Fruit fly (Drosophila melanogaster) ovary, adult (tissue): ENCODE measurements around the gene CG12521.
A peak's percentile ranks its signal among the peaks of the same experiment; 100 is the strongest.

ENCODE experiments used
- CG17801 ChIP-seq: fragments of 200-800 bp; optimal IDR thresholded peaks from 2 replicates; lab custom pipeline; 2019; ENCODE audit warnings: missing biosample characterization, mild to moderate bottlenecking, missing genetic modification characterization, moderate library complexity; ENCODE audit not compliant: partially characterized antibody

Gene CG12521

DNA sequence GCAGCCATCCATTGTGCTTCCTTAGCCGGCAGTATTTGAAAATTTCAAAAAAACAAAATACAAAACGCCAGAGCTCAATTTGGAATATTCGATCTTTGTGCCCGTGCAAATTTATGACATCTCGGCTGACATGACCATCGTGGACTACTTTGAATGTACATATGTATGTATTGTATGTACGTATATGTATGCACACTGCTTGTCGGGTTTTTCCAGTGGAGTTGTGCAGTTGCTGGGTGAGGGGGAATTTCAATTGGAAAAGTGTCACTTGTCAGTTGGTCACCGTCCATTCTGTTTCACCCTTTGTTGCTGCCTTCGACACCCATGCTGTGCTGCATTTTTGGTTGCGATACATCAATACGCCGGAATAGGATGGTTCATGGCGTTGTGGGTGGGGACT, at the start of gene CG12521:
TSS of gene CG12521 (minus strand) at position 101 of the 400 bp plus-strand sequence.
- no peak for TF ChIP-seq CG17801

DNA sequence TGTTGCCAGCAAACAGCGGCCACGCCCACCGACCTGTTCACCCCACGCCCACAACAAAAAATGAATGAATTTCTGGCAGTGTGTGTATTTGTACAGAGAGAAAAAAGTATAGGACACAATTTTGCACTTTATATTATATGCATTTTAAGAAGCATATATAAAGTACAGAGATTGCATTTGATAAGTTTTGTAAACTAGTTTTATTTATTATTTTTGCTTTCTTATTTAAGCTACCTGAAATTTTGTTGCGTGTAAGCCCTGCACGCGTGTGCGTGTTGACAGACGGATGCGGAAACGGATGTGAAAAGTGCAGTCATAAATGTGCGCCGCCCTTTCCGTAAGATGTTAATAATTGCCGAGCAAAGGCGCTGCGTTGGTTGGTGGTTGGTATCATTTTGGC, 49.2 kb upstream of the CG12521 start:
- no peak for TF ChIP-seq CG17801

DNA sequence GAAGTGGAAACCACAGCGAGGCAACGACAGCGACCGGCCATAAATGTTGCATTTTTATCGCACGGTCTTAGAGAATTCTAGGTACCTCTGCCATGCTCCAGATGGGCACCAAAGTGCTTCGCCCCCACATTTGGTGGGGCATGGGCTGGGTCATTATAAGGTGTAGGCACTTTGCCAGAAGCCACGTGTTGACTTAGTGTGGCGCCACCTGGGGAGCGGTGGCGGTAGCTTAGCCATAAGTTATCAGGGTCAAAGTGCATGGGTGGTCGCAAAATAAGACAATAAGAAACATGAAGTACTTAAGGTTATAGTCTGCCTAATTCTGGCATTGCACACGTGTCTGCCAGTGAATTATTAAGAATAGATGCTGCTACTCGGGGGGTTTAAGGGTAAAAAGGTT, 45.2 kb upstream of the CG12521 start:
- no peak for TF ChIP-seq CG17801

DNA sequence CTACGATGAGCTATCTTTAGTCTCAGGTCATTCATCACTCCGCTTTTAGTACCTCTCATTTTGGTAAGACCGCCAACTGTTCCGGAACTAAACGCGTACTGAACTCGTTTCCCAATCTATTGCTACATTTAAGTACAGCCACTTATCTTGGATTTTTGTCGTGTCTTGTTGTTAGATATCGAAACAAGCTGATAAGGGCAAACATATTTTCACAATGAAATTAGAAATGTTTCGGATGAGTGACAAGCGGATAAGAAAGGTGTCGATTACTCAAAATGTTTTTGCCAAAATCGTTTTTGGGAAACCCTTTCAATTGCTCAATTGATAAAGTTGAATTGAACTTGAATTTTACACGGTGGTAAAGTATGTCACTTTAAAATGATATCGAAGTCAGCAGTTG, 41.3 kb upstream of the CG12521 start, which contains the start of gene CG5897:
TSS of gene CG5897 (minus strand) at position 101 of the 400 bp plus-strand sequence.
- TF ChIP-seq CG17801: no peak

DNA sequence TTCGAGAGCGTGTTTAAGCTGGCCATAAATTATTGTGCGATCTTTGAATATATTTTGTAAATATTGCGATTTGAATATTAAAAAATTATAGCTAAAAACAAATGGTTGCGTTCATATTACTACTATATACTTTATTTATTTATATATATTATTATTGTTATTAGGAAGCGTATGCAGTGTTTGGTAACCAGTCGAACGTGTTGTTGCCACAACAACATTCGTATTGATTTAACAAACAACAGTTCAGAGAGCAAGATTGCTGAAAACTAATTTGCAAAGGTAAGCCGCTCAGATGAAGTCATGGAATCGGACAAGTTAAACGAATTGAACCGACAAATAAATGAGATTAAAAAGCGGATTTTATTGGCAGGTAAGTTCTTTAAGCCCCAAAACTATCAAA, 33.5 kb upstream of the CG12521 start, which contains the start of gene CCDC151:
TSS of gene CCDC151 (plus strand) at position 301 of the 400 bp plus-strand sequence.
- TF ChIP-seq CG17801: no peak

DNA sequence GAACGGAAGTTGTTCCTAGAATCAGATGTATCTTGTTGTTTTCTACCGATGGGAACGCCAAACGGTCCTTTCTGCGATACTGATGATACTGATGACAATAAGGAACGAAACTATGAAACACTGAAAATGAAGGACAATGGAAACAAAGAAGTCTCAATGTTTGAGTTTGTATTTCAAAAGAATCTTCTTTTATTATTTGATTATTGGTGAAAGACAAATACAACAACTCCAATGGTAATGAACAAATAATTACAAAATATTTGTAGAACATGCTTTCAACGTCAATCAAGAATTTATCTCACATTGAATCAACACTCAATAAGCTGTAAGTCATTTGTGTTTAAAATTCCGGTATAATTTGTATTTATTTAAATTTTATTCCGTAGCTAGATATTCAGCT, 31.2 kb upstream of the CG12521 start, which contains the start of gene Sprn:
TSS of gene Sprn (plus strand) at position 301 of the 400 bp plus-strand sequence.
- TF ChIP-seq CG17801: no peak

DNA sequence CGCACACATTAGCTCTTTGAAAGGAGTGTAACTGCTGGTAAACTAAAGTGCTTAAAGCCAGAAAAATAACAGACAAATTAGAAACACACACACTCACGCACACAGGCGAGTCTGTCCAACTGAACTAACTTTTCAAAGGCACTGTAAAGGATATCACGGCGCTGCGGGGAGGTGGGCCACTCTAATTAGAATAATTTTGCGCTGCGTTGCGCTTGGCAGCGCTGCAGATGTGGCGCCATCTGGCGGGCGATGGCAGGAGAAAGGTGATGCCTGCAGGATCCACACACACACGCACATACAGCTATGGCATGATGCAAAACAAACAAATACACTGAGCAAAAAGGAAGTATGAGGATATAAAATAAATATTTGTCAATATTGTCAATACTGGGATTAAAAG, 28.4 kb upstream of the CG12521 start:
- TF ChIP-seq CG17801: no peak

DNA sequence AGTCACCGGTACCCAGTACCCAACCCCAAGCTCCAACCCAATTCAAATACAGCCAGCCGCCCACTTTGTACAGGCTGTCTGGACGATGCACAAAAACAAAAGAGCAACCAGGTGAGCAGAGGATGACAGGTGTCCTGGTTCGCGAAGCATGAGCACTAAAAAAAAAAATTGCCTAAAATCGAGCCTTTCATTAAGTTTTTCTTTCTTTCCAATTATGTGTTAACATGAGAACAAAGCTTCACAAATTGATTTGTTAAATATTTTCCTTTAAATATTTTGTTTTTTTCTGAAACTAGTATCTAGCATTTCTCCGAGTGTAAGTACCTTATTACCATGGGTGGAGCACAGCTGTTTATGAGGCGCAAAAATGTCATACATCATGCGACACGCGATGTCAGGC, 27.2 kb upstream of the CG12521 start:
- TF ChIP-seq CG17801: no peak

DNA sequence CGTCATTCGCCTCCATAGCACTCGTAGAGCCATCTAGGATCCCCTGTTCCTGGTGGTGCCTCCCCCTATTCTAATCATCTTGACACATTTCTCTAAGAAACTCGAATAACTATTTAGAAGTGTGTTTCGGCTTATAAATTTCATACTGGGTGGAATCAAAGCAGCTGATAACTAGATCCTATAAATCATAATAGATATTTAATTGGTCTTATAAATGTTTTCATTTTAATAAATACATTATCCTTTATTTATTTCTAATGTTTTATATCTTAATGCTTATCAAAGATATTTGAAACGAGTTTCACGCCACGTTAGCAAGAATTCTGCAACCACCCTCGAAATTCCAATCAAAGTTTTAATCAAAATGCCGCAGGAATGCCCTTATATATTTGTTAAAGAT, 23.6 kb upstream of the CG12521 start, which contains the start of gene CG5906:
TSS of gene CG5906 (minus strand) at position 101 of the 400 bp plus-strand sequence.
- TF ChIP-seq CG17801: no peak

DNA sequence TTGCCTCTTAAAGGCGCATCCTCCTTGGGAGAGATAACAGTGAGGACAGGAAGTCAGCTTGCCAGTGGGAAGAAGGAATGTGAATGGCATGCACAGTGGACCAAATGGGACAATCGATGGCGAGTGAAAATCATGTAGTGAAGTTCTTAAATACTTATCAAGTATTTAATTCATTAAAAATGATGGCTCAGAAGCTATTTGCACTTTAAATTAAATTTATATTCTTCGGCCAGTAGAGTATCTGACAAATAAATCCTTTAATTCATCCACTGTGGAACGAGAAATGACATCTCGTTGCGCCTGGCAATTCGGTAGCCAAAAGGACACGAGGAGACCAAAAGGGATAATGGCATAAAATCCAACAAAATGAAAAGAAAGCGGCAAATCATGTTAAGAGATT, 21.7 kb upstream of the CG12521 start:
- TF ChIP-seq CG17801: no peak

DNA sequence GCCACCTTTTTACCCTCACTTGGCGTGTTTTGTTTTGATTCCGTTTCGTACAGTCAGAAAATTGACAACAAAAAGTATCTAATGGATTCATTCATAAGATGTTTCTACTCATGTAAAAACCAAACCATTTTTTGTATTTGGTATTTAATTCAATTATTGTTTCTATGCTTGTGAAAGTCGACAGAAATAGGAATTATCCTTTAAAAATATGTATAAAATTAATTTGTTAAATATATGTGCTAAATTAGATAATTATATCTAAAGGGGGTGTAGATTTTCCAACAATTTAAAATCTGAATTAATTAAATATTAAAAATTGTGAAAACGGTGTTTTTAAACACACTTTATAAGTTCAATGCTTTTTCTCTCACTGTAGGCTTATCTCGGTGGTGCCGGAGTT, 16.0 kb upstream of the CG12521 start:
- no peak for TF ChIP-seq CG17801

DNA sequence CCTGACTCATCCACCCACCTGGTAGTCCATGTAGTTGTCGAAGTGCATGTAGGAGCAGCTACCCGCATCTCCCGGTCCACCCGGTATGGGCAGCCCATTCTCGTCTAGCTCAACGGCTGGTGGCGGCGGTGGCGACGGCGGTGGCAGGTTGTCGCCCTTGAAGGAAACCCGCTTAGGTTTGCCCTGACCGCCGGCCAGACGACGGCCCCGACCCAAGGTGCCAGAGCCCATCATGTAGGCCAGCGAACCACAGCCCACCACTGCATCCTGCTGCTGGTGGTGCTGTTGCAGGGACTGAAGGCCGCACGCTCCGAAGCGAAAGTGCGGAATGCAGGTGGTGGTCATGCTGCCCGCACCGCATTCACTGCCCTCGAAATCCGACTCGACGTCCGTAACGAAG, 14.7 kb upstream of the CG12521 start:
- no peak for TF ChIP-seq CG17801

DNA sequence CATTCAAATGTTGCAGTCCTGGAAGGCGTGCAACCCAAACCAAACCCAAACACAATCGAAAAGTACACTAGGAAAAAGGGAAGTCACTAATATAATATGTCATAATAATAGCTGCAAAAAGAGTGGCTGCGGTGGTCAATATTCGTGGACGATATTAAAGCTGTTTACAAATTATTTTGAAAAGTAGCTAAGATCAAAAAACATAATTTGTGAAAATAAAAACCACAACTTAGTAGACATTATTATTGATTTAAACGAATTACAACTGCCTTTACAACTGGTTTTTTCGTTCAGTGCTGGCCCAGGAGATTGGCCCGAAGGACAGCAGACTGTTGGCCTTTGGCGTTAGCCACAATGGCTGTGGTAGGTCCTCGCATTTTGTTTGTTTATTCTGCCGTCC, 11.1 kb upstream of the CG12521 start:
- TF ChIP-seq CG17801: no peak

DNA sequence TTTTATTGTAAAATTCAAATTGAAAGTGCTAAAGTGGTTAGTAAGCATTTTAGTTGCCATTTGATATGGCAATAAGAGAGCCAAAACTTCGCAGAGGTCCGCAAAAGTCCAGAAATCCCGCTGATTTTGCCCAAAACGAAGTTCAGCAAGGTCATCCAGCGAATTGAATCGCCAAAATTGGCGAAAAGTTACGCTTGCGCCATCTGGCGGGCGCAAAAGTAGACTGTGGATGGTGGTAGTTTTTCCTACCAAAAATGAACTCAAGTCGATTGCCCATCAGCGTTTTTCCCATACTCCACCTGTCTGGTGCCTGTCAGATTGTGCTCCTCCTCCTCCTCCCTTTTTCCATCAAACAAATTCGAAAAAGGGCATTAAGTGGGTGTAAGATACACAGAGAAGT, 5.3 kb upstream of the CG12521 start:
- TF ChIP-seq CG17801: no peak

DNA sequence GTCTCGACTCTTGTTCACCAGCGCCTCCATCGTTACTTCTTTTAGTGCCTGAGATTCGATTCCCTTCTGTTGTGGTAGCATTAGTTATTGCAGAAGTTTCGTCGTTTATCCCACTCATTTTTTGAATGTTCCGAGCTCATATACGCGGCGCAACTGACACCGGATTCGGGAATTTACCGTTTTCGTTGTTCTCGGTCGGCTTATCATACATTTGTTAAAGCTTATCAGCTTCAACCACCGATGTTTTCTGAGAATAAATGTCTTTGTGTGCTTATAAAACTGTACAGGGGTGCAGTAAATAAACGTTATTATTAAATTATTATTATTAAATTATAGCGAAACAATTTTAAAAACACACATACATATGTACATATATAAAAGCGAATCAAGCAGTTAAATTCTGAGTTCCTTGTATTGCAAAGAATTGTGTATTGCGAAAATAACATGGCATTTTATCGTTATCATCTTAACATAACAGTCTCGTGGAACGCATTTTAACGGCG, 11.0 kb downstream of the CG12521 start, which contains the start of gene CG43064:
TSS of gene CG43064 (minus strand) at position 147 of the 503 bp plus-strand sequence.
- TF ChIP-seq CG17801: no peak

DNA sequence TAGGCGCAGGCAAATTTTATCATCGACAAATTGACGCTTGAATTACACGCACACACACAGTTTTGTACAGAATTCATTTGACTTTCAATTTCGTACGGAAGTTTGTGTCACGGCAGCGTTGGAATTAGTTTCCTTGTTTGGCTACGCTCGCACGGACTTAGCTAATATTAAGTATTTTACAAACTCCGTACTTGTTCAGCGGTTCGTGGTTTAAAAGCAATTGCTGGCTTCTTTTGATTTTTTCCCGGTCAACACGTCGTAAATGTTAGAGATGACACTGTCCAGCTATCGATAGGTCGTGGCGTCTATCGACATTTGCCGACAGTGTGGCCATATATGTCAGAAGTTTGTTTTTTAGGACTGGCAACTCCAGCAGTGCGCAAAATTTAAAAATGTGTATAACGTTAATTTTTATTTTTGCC, 14.3 kb downstream of the CG12521 start, which contains the start of gene CycA:
TSS of gene CycA (minus strand) at position 283 of the 422 bp plus-strand sequence.
- TF ChIP-seq CG17801: peak; percentile 21

DNA sequence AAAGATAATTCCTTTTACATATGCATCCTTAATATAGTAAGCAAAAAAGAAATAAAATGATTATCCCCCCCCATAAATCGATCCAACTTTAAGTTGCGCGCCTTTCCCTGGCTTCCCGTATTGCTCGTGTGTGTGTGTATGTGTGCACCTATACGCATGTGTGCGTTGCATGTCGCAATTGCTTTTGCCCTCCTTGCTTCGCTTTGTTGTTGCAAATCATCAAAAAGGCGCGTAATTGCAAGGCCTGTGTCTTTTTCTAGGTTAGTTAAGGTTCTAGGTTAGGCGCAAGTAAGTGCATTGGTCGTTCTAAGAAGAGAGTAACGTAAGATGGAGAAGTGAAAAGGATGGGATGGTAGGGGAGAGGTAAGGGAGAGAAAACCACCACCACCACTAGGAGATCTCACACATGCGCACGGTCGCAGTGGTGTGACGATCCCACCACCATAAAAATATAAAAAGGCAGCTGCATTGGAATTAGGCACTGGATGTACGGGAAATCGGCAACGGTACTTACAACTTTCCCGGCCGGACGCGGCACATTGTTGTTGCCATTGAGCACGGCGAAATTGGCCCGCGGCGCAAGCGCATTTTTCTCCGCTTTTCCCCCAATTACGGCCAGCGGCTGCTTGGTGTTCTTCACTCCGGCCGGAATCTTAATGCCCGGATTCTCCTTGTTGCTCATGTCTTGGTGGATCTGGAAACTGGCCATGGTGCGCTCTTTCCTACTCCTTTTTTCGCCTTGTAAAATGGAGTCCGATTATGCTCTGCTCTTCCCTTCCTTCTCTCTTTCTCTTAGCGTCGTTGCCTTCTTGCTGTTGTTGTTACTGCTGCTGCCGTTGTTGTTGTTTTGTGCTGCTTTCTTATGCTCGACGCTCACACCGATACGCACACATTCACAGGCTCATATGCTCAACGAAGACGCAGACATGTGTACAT, 15.0 kb downstream of the CG12521 start:
- TF ChIP-seq CG17801: no peak

DNA sequence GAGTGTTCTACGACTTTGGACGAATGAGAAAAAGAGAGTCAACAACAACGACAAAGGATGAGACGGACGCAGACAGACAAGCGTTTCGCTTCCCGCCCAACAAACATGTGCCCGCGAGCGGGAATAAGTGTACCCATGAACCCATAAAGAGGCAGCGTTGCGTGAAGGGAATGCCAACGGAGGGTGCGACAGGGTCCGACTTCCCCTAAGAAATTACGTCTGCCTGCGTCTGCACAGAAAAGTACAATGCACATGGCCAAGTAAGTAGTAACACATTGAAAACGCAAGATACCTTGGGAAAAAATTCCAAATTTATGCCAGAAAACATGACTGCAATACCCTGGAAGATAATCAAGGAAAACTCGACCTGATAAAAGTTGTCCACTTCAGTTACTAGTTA, 16.4 kb downstream of the CG12521 start:
- TF ChIP-seq CG17801: no peak
